Fruit fly (Drosophila melanogaster): ENCODE data around the gene Ctps.

The Ctps gene

DNA sequence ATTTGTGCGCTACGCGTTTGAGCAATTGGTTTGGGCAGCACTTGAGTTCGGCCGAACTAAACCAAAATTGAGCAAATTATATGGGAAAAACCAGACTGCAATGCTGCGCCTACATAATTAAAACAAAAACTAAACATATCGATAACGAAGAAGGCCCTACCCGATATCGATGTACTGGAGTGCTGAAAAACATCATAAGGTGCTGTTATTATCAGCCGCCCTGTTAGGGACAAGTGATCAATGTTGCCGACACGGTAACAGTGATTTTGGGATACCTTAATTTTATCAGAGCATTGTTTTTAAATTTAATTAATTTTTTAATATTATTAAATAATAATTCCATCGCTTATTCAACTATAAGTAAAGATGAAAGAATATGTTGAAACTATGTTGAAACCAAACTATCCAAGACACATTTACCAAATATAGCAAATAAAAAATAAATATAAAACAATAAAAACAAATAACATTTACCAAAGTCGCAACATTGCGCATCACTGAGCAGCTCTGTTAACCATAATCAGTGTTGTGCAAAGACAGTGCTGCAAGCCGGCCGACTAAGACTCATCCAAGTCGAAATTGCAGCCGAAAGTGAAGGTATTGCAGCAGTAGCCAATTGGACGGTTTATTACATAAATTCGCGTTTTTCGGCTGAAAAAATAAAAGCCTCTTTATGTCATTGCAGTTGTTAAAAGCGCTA is 3.0 kb upstream of the Ctps start, which contains the start of the genes sstn, Plp and GlyRS (continued):
- TF ChIP-seq p53 (GFP tag; optimal IDR thresholded peaks at IDR 0.05) (no peak), CG14441 (GFP tag; IDR thresholded peaks at IDR 0.05) (no peak), vnd (GFP tag; IDR thresholded peaks at IDR 0.05; ENCODE audit: partially characterized antibody) (no peak), crol (GFP tag; IDR thresholded peaks at IDR 0.05) (peak; percentile 28; the same call in 1 of the 2 replicates), sob (GFP tag; IDR thresholded peaks at IDR 0.05) (no peak), Oaz (GFP tag; IDR thresholded peaks at IDR 0.05) (no peak), Blimp-1 (GFP tag; optimal IDR thresholded peaks at IDR 0.05) (peak; percentile 40), da (GFP tag; optimal IDR thresholded peaks at IDR 0.05) (no peak), CG10209 (GFP tag; optimal IDR thresholded peaks at IDR 0.05) (peak; percentile 29), CG14050 (GFP tag; IDR thresholded peaks at IDR 0.05) (no peak), ftz-f1 (GFP tag; optimal IDR thresholded peaks at IDR 0.05) (no peak), CG16813 (GFP tag; IDR thresholded peaks at IDR 0.05; ENCODE audit: partially characterized antibody) (no peak), pfk (GFP tag; optimal IDR thresholded peaks at IDR 0.05) (no peak), ssp (GFP tag; IDR thresholded peaks at IDR 0.05) (no peak), CG2875 (GFP tag; optimal IDR thresholded peaks at IDR 0.05) (no peak), pzg (GFP tag; optimal IDR thresholded peaks at IDR 0.05) (peak; percentile 51), tap (tag; optimal IDR thresholded peaks at IDR 0.05) (no peak), ind (GFP tag; optimal IDR thresholded peaks at IDR 0.05) (peak; percentile 48), CG2120 (GFP tag; optimal IDR thresholded peaks at IDR 0.05) (peak; percentile 22), CG14667 (GFP tag; IDR thresholded peaks at IDR 0.05) (no peak), h (optimal IDR thresholded peaks at IDR 0.05) (no peak), E2f2 (GFP tag; IDR thresholded peaks at IDR 0.05) (no peak), pb (GFP tag; optimal IDR thresholded peaks at IDR 0.05) (no peak), Ptx1 (GFP tag; IDR thresholded peaks at IDR 0.05) (no peak), sug (tag; optimal IDR thresholded peaks at IDR 0.05) (peak; percentile 57), bcd (GFP tag; optimal IDR thresholded peaks at IDR 0.05) (peak; percentile 52), jing (GFP tag; optimal IDR thresholded peaks at IDR 0.05) (no peak), Ravus (GFP tag; IDR thresholded peaks at IDR 0.05) (no peak), CG5180 (GFP tag; optimal IDR thresholded peaks at IDR 0.05) (peak; percentile 27), CG17568 (GFP tag; optimal IDR thresholded peaks at IDR 0.05) (no peak), CG10147 (GFP tag; optimal IDR thresholded peaks at IDR 0.05) (peak; percentile 58), CG30403 (GFP tag; optimal IDR thresholded peaks at IDR 0.05) (peak; percentile 47), MTF-1 (GFP tag; optimal IDR thresholded peaks at IDR 0.05; ENCODE audit: borderline replicate concordance) (no peak), gcm (GFP tag; optimal IDR thresholded peaks at IDR 0.05) (peak; percentile 22), CG10565 (GFP tag; optimal IDR thresholded peaks at IDR 0.05) (no peak), CG34224 (GFP tag; IDR thresholded peaks at IDR 0.05; ENCODE audit: partially characterized antibody) (no peak), trh (GFP tag; optimal IDR thresholded peaks at IDR 0.05) (no peak), chinmo (GFP tag; IDR thresholded peaks at IDR 0.05; ENCODE audit: partially characterized antibody) (peak; percentile 83; the same call in 1 of the 4 replicates), ERR (GFP tag; optimal IDR thresholded peaks at IDR 0.05) (no peak), CG12391 (tag; optimal IDR thresholded peaks at IDR 0.05) (peak; percentile 65), Fer2 (tag; optimal IDR thresholded peaks at IDR 0.05) (no peak), bsh (GFP tag; optimal IDR thresholded peaks at IDR 0.05) (peak in 1 of 2 experiments; percentile 19), Hsf (GFP tag; optimal IDR thresholded peaks at IDR 0.05) (peak; percentile 5), CG8478 (optimal IDR thresholded peaks at IDR 0.05) (no peak), run (tag; optimal IDR thresholded peaks at IDR 0.05) (no peak), CG6683 (GFP tag; optimal IDR thresholded peaks at IDR 0.05) (no peak), Dbx (GFP tag; IDR thresholded peaks at IDR 0.05) (no peak), Gug (GFP tag; IDR thresholded peaks at IDR 0.05) (no peak), CG6765 (GFP tag; optimal IDR thresholded peaks at IDR 0.05) (no peak), cad (GFP tag; optimal IDR thresholded peaks at IDR 0.05) (no peak)

Data from whole organism, embryonic.